Fruit fly (Drosophila melanogaster): ENCODE data around the gene Nbr.

Gene Nbr

dm6 chr2L:21141714-21142500, 21.0 kb downstream of the Nbr start, which contains the start of gene Dap160 (continued):
- TF ChIP-seq Atf-2 (GFP tag; optimal IDR thresholded peaks at IDR 0.05) (no peak), HLH54F (GFP tag; optimal IDR thresholded peaks at IDR 0.05) (no peak), CG11504 (tag; optimal IDR thresholded peaks at IDR 0.05) (no peak), CG4820 (GFP tag; optimal IDR thresholded peaks at IDR 0.05) (no peak), D19A (tag; optimal IDR thresholded peaks at IDR 0.05) (no peak), Lhr (GFP tag; optimal IDR thresholded peaks at IDR 0.05) (peak; percentile 29), nmo (GFP tag; optimal IDR thresholded peaks at IDR 0.05) (no peak), knrl (GFP tag; IDR thresholded peaks at IDR 0.05; ENCODE audit: partially characterized antibody) (peak; percentile 68), pfk (GFP tag; optimal IDR thresholded peaks at IDR 0.05) (no peak), ara (GFP tag; IDR thresholded peaks at IDR 0.05) (no peak), CG31441 (GFP tag; IDR thresholded peaks at IDR 0.05) (no peak), chif (GFP tag; optimal IDR thresholded peaks at IDR 0.05) (no peak), CG17568 (GFP tag; optimal IDR thresholded peaks at IDR 0.05) (no peak), CG13624 (GFP tag; optimal IDR thresholded peaks at IDR 0.05) (no peak), CG1529 (GFP tag; optimal IDR thresholded peaks at IDR 0.05) (no peak), cg (GFP tag; optimal IDR thresholded peaks at IDR 0.05) (peak; percentile 61), CG8944 (GFP tag; optimal IDR thresholded peaks at IDR 0.05) (no peak), CG3726 (GFP tag; IDR thresholded peaks at IDR 0.05) (no peak), CG15479 (GFP tag; optimal IDR thresholded peaks at IDR 0.05) (no peak), sqz (GFP tag; optimal IDR thresholded peaks at IDR 0.05) (no peak), ase (GFP tag; IDR thresholded peaks at IDR 0.05) (no peak; the same call in 2 of the 3 replicates), fd102C (GFP tag; optimal IDR thresholded peaks at IDR 0.05) (no peak), bowl (GFP tag; IDR thresholded peaks at IDR 0.05) (no peak), CG6654 (GFP tag; optimal IDR thresholded peaks at IDR 0.05) (no peak), CG2199 (GFP tag; IDR thresholded peaks at IDR 0.05) (no peak), CG9609 (GFP tag; optimal IDR thresholded peaks at IDR 0.05) (no peak), CG9932 (GFP tag; IDR thresholded peaks at IDR 0.05) (peak; percentile 55), corto (GFP tag; optimal IDR thresholded peaks at IDR 0.05) (no peak), Fer2 (tag; optimal IDR thresholded peaks at IDR 0.05) (no peak), Poxn (GFP tag; IDR thresholded peaks at IDR 0.05) (no peak), wdn (GFP tag; IDR thresholded peaks at IDR 0.05) (no peak), Oli (tag; optimal IDR thresholded peaks at IDR 0.05) (no peak), cwo (GFP tag; optimal IDR thresholded peaks at IDR 0.05) (no peak), CG8765 (GFP tag; IDR thresholded peaks at IDR 0.05) (no peak), crp (GFP tag; optimal IDR thresholded peaks at IDR 0.05) (no peak), CHES-1-like (GFP tag; optimal IDR thresholded peaks at IDR 0.05) (no peak), pho (GFP tag; optimal IDR thresholded peaks at IDR 0.05) (no peak), ato (GFP tag; IDR thresholded peaks at IDR 0.05; ENCODE audit: partially characterized antibody) (peak; percentile 49; the same call in 1 of the 2 replicates), ci (GFP tag; IDR thresholded peaks at IDR 0.05) (no peak), lab (GFP tag; optimal IDR thresholded peaks at IDR 0.05) (no peak), Eip74EF (GFP tag; optimal IDR thresholded peaks at IDR 0.05) (no peak), gro (GFP tag; optimal IDR thresholded peaks at IDR 0.05) (no peak), toy (GFP tag; IDR thresholded peaks at IDR 0.05) (no peak), Ada2b (GFP tag; IDR thresholded peaks at IDR 0.05) (no peak), Dll (GFP tag; IDR thresholded peaks at IDR 0.05; ENCODE audit: partially characterized antibody) (peak; percentile 72), gce (GFP tag; IDR thresholded peaks at IDR 0.05) (no peak), CG12769 (tag; optimal IDR thresholded peaks at IDR 0.05) (no peak), CG12744 (GFP tag; optimal IDR thresholded peaks at IDR 0.05) (no peak), CG2120 (GFP tag; optimal IDR thresholded peaks at IDR 0.05) (peak; percentile 51)
